Worm (Caenorhabditis elegans): ENCODE measurements around the gene nft-1.

The nft-1 gene

DNA sequence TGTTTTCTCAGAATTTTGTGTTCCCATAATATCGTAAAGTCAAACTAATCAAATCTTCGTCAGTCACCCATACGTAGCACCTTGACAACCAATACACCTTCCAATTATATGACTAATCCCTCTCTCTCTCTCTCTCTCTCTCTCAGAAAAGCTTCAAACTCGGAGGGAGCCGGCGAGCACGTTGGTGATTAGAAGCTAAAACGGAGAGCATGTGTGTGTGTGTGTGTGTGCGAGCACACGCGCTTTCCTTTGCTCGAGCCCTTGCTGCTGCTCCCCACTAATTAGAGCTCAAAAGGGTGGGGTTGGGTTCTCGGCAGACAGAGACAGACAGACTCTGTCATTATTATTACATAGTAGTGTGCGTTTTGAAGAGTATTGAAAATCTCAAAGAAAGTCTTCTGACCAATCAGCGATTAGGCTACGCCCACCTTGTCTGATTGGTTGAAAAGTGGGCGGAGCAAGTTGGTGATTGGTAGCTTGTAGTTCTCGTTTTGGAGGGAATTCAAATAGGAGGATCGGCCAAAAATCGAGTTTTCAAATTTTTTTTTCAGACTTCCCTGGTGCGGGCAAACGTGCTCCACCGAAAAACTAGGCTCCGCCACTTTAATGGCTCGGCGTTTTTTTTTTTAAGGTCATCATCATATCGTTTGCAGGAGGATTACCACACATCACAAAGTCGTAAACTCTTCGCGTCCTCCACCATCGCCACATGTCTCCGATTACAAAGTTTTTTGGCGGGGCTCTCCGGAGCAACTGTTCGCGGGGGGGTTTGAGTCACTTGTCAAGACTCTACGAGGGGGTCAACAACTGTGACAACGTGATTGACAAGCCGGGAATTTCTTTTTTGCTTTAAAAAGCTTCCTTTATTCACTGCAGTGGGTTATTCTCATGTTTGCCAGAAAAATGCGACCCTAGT is 11.6 kb downstream of the nft-1 start (continued):
- TF ChIP-seq nhr-11 (tag; optimal IDR thresholded peaks at IDR 0.05) (no peak), lin-35 (GFP tag; optimal IDR thresholded peaks at IDR 0.05) (peak in 1 of 2 experiments; percentile 15), pqm-1 (tag; optimal IDR thresholded peaks at IDR 0.05) (no peak), fos-1 (tag; optimal IDR thresholded peaks at IDR 0.05) (no peak), C16A3.4 (tag; optimal IDR thresholded peaks at IDR 0.05) (no peak), sup-37 (GFP tag; optimal IDR thresholded peaks at IDR 0.05) (peak; percentile 26), rnt-1 (tag; optimal IDR thresholded peaks at IDR 0.05) (peak; percentile 74), nhr-28 (tag; optimal IDR thresholded peaks at IDR 0.05) (no peak), ces-1 (GFP tag; optimal IDR thresholded peaks at IDR 0.05) (no peak), sox-4 (tag; optimal IDR thresholded peaks at IDR 0.05) (no peak), nhr-77 (tag; optimal IDR thresholded peaks at IDR 0.05) (no peak), ama-1 (optimal IDR thresholded peaks at IDR 0.05) (peak; percentile 14), unc-30 (tag; optimal IDR thresholded peaks at IDR 0.05) (no peak), snpc-4 (tag; optimal IDR thresholded peaks at IDR 0.05) (no peak), isw-1 (GFP tag; IDR thresholded peaks at IDR 0.05) (no peak), snu-23 (GFP tag; optimal IDR thresholded peaks at IDR 0.05) (peak; percentile 12), mab-9 (GFP tag; IDR thresholded peaks at IDR 0.05) (no peak), egl-13 (tag; optimal IDR thresholded peaks at IDR 0.05) (peak; percentile 2), lsy-2 (tag; optimal IDR thresholded peaks at IDR 0.05) (peak in 1 of 2 experiments; percentile 9), nhr-237 (tag; optimal IDR thresholded peaks at IDR 0.05) (no peak), C04F5.9 (tag; optimal IDR thresholded peaks at IDR 0.05) (no peak), nhr-20 (tag; optimal IDR thresholded peaks at IDR 0.05) (peak; percentile 13), ceh-82 (tag; optimal IDR thresholded peaks at IDR 0.05) (peak in 1 of 3 experiments; percentile 23), mdl-1 (tag; optimal IDR thresholded peaks at IDR 0.05) (no peak), nhr-85 (tag) (peak; percentile 35), efl-3 (GFP tag; optimal IDR thresholded peaks at IDR 0.05) (no peak), pax-3 (tag; optimal IDR thresholded peaks at IDR 0.05) (peak; percentile 49), nhr-71 (tag; optimal IDR thresholded peaks at IDR 0.05) (peak; percentile 66), zag-1 (tag; optimal IDR thresholded peaks at IDR 0.05) (no peak), ceh-90 (tag; optimal IDR thresholded peaks at IDR 0.05) (no peak), aly-2 (tag; optimal IDR thresholded peaks at IDR 0.05) (no peak), unc-98 (GFP tag; IDR thresholded peaks at IDR 0.05) (0 out of 2 replicates have a peak, but pooled peaks have one; percentile 37), nhr-84 (tag; optimal IDR thresholded peaks at IDR 0.05) (no peak), ceh-63 (GFP tag; optimal IDR thresholded peaks at IDR 0.05) (no peak), ceh-88 (GFP tag; IDR thresholded peaks at IDR 0.05) (no peak), lin-39 (tag; optimal IDR thresholded peaks at IDR 0.05) (no peak), pag-3 (tag; optimal IDR thresholded peaks at IDR 0.05; ENCODE audit: borderline replicate concordance, insufficient read depth) (no peak), tbx-2 (tag; optimal IDR thresholded peaks at IDR 0.05) (no peak), lin-15B (tag; optimal IDR thresholded peaks at IDR 0.05) (no peak), ets-5 (GFP tag; IDR thresholded peaks at IDR 0.05) (no peak), blmp-1 (tag; optimal IDR thresholded peaks at IDR 0.05) (no peak)

ce11 chrIII:11935948-11936280 is 12.2 kb downstream of the nft-1 start:
- TF ChIP-seq isw-1 (GFP tag; IDR thresholded peaks at IDR 0.05) (peak; percentile 11), zip-4 (GFP tag; optimal IDR thresholded peaks at IDR 0.05) (no peak), aly-2 (tag; optimal IDR thresholded peaks at IDR 0.05) (peak; percentile 22), ceh-90 (tag; optimal IDR thresholded peaks at IDR 0.05) (no peak), xbp-1 (tag; optimal IDR thresholded peaks at IDR 0.05) (peak; percentile 9), lsy-2 (tag; optimal IDR thresholded peaks at IDR 0.05) (peak in 1 of 2 experiments; percentile 41), blmp-1 (tag; optimal IDR thresholded peaks at IDR 0.05) (no peak), efl-1 (optimal IDR thresholded peaks at IDR 0.05) (no peak), efl-1 (GFP tag; optimal IDR thresholded peaks at IDR 0.05 in 1 of 2) (peak in 1 of 2 experiments; percentile 92), vab-15 (tag; optimal IDR thresholded peaks at IDR 0.05) (no peak), snpc-4 (tag; optimal IDR thresholded peaks at IDR 0.05) (peak; percentile 14), fkh-8 (tag; optimal IDR thresholded peaks at IDR 0.05) (peak; percentile 90), fos-1 (tag; optimal IDR thresholded peaks at IDR 0.05) (peak; percentile 17), swsn-7 (tag; optimal IDR thresholded peaks at IDR 0.05) (peak; percentile 45), ceh-82 (tag; optimal IDR thresholded peaks at IDR 0.05) (peak in 2 of 3 experiments; percentile 13 to 52), nhr-19 (GFP tag; conservative IDR thresholded peaks at IDR 0.05) (no peak), snu-23 (GFP tag; optimal IDR thresholded peaks at IDR 0.05) (peak; percentile 13), irx-1 (tag; optimal IDR thresholded peaks at IDR 0.05) (no peak), unc-86 (tag; optimal IDR thresholded peaks at IDR 0.05) (peak; percentile 18), sox-4 (tag; optimal IDR thresholded peaks at IDR 0.05) (peak; percentile 27), nhr-71 (tag; optimal IDR thresholded peaks at IDR 0.05) (peak; percentile 60), mef-2 (tag; optimal IDR thresholded peaks at IDR 0.05) (peak; percentile 1), tbx-2 (tag; optimal IDR thresholded peaks at IDR 0.05) (peak; percentile 12)
